Fruit fly (Drosophila melanogaster) whole organism, wandering third instar larva: Measurements from ENCODE around the gene Akap200.

Source experiments
- Abd-B ChIP-seq: fragments of >200 bp; optimal IDR thresholded peaks from 2 replicates; lab custom pipeline; 2017; ENCODE audit warnings: missing biosample characterization, missing genetic modification characterization
- CG32264 ChIP-seq: fragments of 200-800 bp; sonication (Bioruptor generic); optimal IDR thresholded peaks from 2 replicates; lab custom pipeline; 2016; ENCODE audit warnings: missing biosample characterization, missing genetic modification characterization
- CG9705 ChIP-seq: fragments of 200-800 bp; sonication (Bioruptor generic); optimal IDR thresholded peaks from 2 replicates; lab custom pipeline; 2018; ENCODE audit warnings: missing biosample characterization, mild to moderate bottlenecking, missing genetic modification characterization
- CrebA ChIP-seq: fragments of 200-800 bp; sonication (Bioruptor generic); optimal IDR thresholded peaks from 2 replicates; lab custom pipeline; 2016; ENCODE audit warnings: missing biosample characterization, mild to moderate bottlenecking, missing genetic modification characterization, borderline replicate concordance
- Dfd ChIP-seq: fragments of >200 bp; optimal IDR thresholded peaks from 2 replicates; lab custom pipeline; 2017; ENCODE audit warnings: missing biosample characterization, missing genetic modification characterization
- Dif ChIP-seq: fragments of 200-275, 200-300 bp; sonication (Bioruptor generic); optimal IDR thresholded peaks from 2 replicates; lab custom pipeline; 2018; ENCODE audit warnings: missing biosample characterization, missing genetic modification characterization; ENCODE audit not compliant: partially characterized antibody
- GATAd ChIP-seq: sonication (Bioruptor generic); optimal IDR thresholded peaks from 2 replicates; lab custom pipeline; 2016; ENCODE audit warnings: missing biosample characterization, missing genetic modification characterization
- HLH106 ChIP-seq: fragments of 200-800 bp; optimal IDR thresholded peaks from 3 replicates; lab custom pipeline; 2019; ENCODE audit warnings: missing biosample characterization, mild to moderate bottlenecking, missing genetic modification characterization, moderate library complexity
- Hnf4 ChIP-seq: fragments of 200-800 bp; sonication (Bioruptor generic); optimal IDR thresholded peaks from 2 replicates; lab custom pipeline; 2016; ENCODE audit warnings: missing biosample characterization, mild to moderate bottlenecking, missing genetic modification characterization
- Hr78 ChIP-seq: fragments of >200 bp; optimal IDR thresholded peaks from 2 replicates; lab custom pipeline; 2017; ENCODE audit warnings: missing biosample characterization, missing genetic modification characterization
- Hr83 ChIP-seq: fragments of 200-300 bp; sonication (Bioruptor generic); optimal IDR thresholded peaks from 2 replicates; lab custom pipeline; 2016; ENCODE audit warnings: missing biosample characterization, mild to moderate bottlenecking, missing genetic modification characterization, moderate library complexity; ENCODE audit not compliant: poor library complexity, severe bottlenecking
- Jra ChIP-seq: sonication (Bioruptor generic); optimal IDR thresholded peaks from 2 replicates; lab custom pipeline; 2016; ENCODE audit warnings: missing biosample characterization, missing genetic modification characterization
- Mio ChIP-seq: sonication (Bioruptor generic); optimal IDR thresholded peaks from 2 replicates; lab custom pipeline; 2016; ENCODE audit warnings: missing biosample characterization, missing genetic modification characterization
- Myc ChIP-seq: fragments of >200 bp; optimal IDR thresholded peaks from 2 replicates; lab custom pipeline; 2017
- N ChIP-seq: fragments of >200 bp; optimal IDR thresholded peaks from 2 replicates; lab custom pipeline; 2018; ENCODE audit warnings: missing biosample characterization, missing external identifiers, missing genetic modification characterization
- OdsH ChIP-seq: fragments of 200-800 bp; sonication (Bioruptor generic); optimal IDR thresholded peaks from 2 replicates; lab custom pipeline; 2016; ENCODE audit warnings: missing biosample characterization, mild to moderate bottlenecking, missing genetic modification characterization
- Rel ChIP-seq, 2 experiments: fragments of 200-800 bp; sonication (Bioruptor generic) in 1 of 2; optimal IDR thresholded peaks; 2 replicates in 1 of 2; 3 replicates in 1 of 2; lab custom pipeline; 2016 to 2019; ENCODE audit warnings: mild to moderate bottlenecking in 2 of 2, missing biosample characterization in 2 of 2, missing genetic modification characterization in 2 of 2, moderate library complexity in 1 of 2
- Sp1 ChIP-seq: fragments of 200-800 bp; sonication (Bioruptor generic); optimal IDR thresholded peaks from 3 replicates; lab custom pipeline; 2019; ENCODE audit warnings: missing biosample characterization, mild to moderate bottlenecking, missing genetic modification characterization, moderate library complexity
- Vsx2 ChIP-seq: fragments of 200-300, 225-300 bp; sonication (Bioruptor generic); optimal IDR thresholded peaks from 2 replicates; lab custom pipeline; 2018; ENCODE audit warnings: missing biosample characterization, missing genetic modification characterization; ENCODE audit not compliant: partially characterized antibody
- br ChIP-seq: fragments of 200-800 bp; sonication (Bioruptor generic); optimal IDR thresholded peaks from 2 replicates; lab custom pipeline; 2016; ENCODE audit warnings: missing biosample characterization, missing genetic modification characterization
- brk ChIP-seq: fragments of 200-800 bp; sonication (Bioruptor generic); optimal IDR thresholded peaks from 2 replicates; lab custom pipeline; 2016; ENCODE audit warnings: missing biosample characterization, mild to moderate bottlenecking, missing genetic modification characterization
- dl ChIP-seq, 2 experiments: fragments of 175-275, 200-275 bp in 1 of 2; fragments of 200-275 bp in 1 of 2; sonication (Bioruptor generic); optimal IDR thresholded peaks; lab custom pipeline; 2018; ENCODE audit warnings: mild to moderate bottlenecking in 2 of 2, missing biosample characterization in 2 of 2, missing genetic modification characterization in 2 of 2, moderate library complexity in 2 of 2; ENCODE audit not compliant: partially characterized antibody in 2 of 2, insufficient read depth in 1 of 2
- dmrt93B ChIP-seq: fragments of 200-800 bp; sonication (Bioruptor generic); optimal IDR thresholded peaks from 2 replicates; lab custom pipeline; 2018; ENCODE audit warnings: missing biosample characterization, mild to moderate bottlenecking, missing genetic modification characterization
- dsf ChIP-seq: sonication (Bioruptor generic); optimal IDR thresholded peaks from 2 replicates; lab custom pipeline; 2016; ENCODE audit warnings: missing biosample characterization, missing genetic modification characterization, borderline replicate concordance
- ey ChIP-seq: fragments of 200-800 bp; sonication (Bioruptor generic); optimal IDR thresholded peaks from 2 replicates; lab custom pipeline; 2016; ENCODE audit warnings: missing biosample characterization, missing genetic modification characterization
- foxo ChIP-seq, 2 experiments: fragments of 200-800 bp; sonication (Bioruptor generic); optimal IDR thresholded peaks; 2 replicates in 1 of 2; 3 replicates in 1 of 2; lab custom pipeline; 2016 to 2017; ENCODE audit warnings: missing biosample characterization in 2 of 2, missing genetic modification characterization in 2 of 2
- fru ChIP-seq: fragments of 200-800 bp; sonication (Bioruptor generic); optimal IDR thresholded peaks from 3 replicates; lab custom pipeline; 2016; ENCODE audit warnings: missing biosample characterization, mild to moderate bottlenecking, missing genetic modification characterization
- h ChIP-seq: fragments of 200-800 bp; sonication (Bioruptor generic); optimal IDR thresholded peaks from 3 replicates; lab custom pipeline; 2016; ENCODE audit warnings: missing biosample characterization, mild to moderate bottlenecking, missing genetic modification characterization
- jim ChIP-seq: fragments of 175-275, 200-325 bp; sonication (Bioruptor generic); optimal IDR thresholded peaks from 2 replicates; lab custom pipeline; 2016; ENCODE audit warnings: missing biosample characterization, mild to moderate bottlenecking, missing genetic modification characterization
- lola ChIP-seq: fragments of >200 bp; optimal IDR thresholded peaks from 2 replicates; lab custom pipeline; 2017; ENCODE audit warnings: missing biosample characterization, missing genetic modification characterization
- pan ChIP-seq: fragments of >200 bp; optimal IDR thresholded peaks from 2 replicates; lab custom pipeline; 2017
- psq ChIP-seq: fragments of 200-800 bp; sonication (Bioruptor generic); optimal IDR thresholded peaks from 3 replicates; lab custom pipeline; 2017; ENCODE audit warnings: missing biosample characterization, mild to moderate bottlenecking, missing genetic modification characterization, moderate library complexity
- rgr ChIP-seq: fragments of 200-800 bp; sonication (Bioruptor generic); optimal IDR thresholded peaks from 3 replicates; lab custom pipeline; 2016; ENCODE audit warnings: missing biosample characterization, mild to moderate bottlenecking, missing genetic modification characterization
- sage ChIP-seq: fragments of 200-800 bp; sonication (Bioruptor generic); optimal IDR thresholded peaks from 2 replicates; lab custom pipeline; 2016; ENCODE audit warnings: missing biosample characterization, mild to moderate bottlenecking, missing genetic modification characterization
- sv ChIP-seq: fragments of 200-800 bp; sonication (Bioruptor generic); optimal IDR thresholded peaks from 3 replicates; lab custom pipeline; 2016; ENCODE audit warnings: missing biosample characterization, missing genetic modification characterization
- tai ChIP-seq: sonication (Bioruptor generic); optimal IDR thresholded peaks from 2 replicates; lab custom pipeline; 2016; ENCODE audit warnings: missing biosample characterization, missing genetic modification characterization
- usp ChIP-seq: fragments of >200 bp; optimal IDR thresholded peaks from 2 replicates; lab custom pipeline; 2017; ENCODE audit warnings: missing biosample characterization, missing genetic modification characterization
- woc ChIP-seq: sonication (Bioruptor generic); optimal IDR thresholded peaks from 2 replicates; lab custom pipeline; 2016; ENCODE audit warnings: missing biosample characterization, mild to moderate bottlenecking, missing genetic modification characterization

Akap200 gene

dm6 chr2L:8468929-8469681, 53.6 kb downstream of the Akap200 start:
- TF ChIP-seq h (GFP tag; lab: Kevin White, UChicago) = peak; percentile 40
- TF ChIP-seq Sp1 (GFP tag; lab: Kevin White, UChicago) = no peak
- peak in 1 of 2 experiments; percentile 52 for TF ChIP-seq foxo (GFP tag; optimal IDR thresholded peaks at IDR 0.05; lab: Kevin White, UChicago)
- TF ChIP-seq jim (GFP tag; lab: Kevin White, UChicago) = no peak
- no peak for TF ChIP-seq Dfd
- no peak for TF ChIP-seq CrebA (GFP tag; lab: Kevin White, UChicago)
- TF ChIP-seq Jra = no peak
- TF ChIP-seq rgr = peak; percentile 11
- TF ChIP-seq CG9705 (GFP tag; lab: Kevin White, UChicago) = no peak
- no peak for TF ChIP-seq lola (GFP tag; lab: Kevin White, UChicago)
- TF ChIP-seq HLH106 (tag; lab: Kevin White, UChicago) = peak; percentile 48
- TF ChIP-seq Rel (GFP tag; optimal IDR thresholded peaks at IDR 0.05; lab: Kevin White, UChicago) = no peak
- TF ChIP-seq Rel (tag; optimal IDR thresholded peaks at IDR 0.05; lab: Kevin White, UChicago) = no peak
- no peak for TF ChIP-seq sage
- TF ChIP-seq fru = peak; percentile 48
- no peak for TF ChIP-seq br (GFP tag; lab: Kevin White, UChicago)
- no peak for TF ChIP-seq dmrt93B (GFP tag; lab: Kevin White, UChicago)
- no peak for TF ChIP-seq CG32264 (GFP tag; lab: Kevin White, UChicago)
- no peak for TF ChIP-seq Vsx2 (GFP tag; lab: Kevin White, UChicago)
- no peak for TF ChIP-seq dl (GFP tag; optimal IDR thresholded peaks at IDR 0.05; lab: Kevin White, UChicago; ENCODE audit: insufficient read depth in 1 of 2, partially characterized antibody in 2 of 2)
- no peak for TF ChIP-seq sv
- peak; percentile 11 for TF ChIP-seq psq (GFP tag; lab: Kevin White, UChicago)
- TF ChIP-seq Hnf4 (GFP tag; lab: Kevin White, UChicago) = no peak
- TF ChIP-seq OdsH = peak; percentile 33
- TF ChIP-seq N (GFP tag; lab: Kevin White, UChicago) = no peak
- TF ChIP-seq Mio (GFP tag; lab: Kevin White, UChicago) = no peak
- no peak for TF ChIP-seq tai (GFP tag; lab: Kevin White, UChicago)
- TF ChIP-seq dsf (GFP tag; lab: Kevin White, UChicago) = no peak
- TF ChIP-seq pan (lab: Kevin White, UChicago) = no peak
- no peak for TF ChIP-seq GATAd (GFP tag; lab: Kevin White, UChicago)
- TF ChIP-seq brk (GFP tag; lab: Kevin White, UChicago) = no peak
- TF ChIP-seq Hr83 (GFP tag; lab: Kevin White, UChicago) = no peak
- TF ChIP-seq Myc (lab: Kevin White, UChicago) = no peak
- no peak for TF ChIP-seq Hr78 (GFP tag; lab: Kevin White, UChicago)
- no peak for TF ChIP-seq usp
- TF ChIP-seq Abd-B (GFP tag; lab: Kevin White, UChicago) = no peak
- TF ChIP-seq Dif (GFP tag; lab: Kevin White, UChicago) = no peak
- peak; percentile 35 for TF ChIP-seq woc
- peak; percentile 30 for TF ChIP-seq ey (GFP tag; lab: Kevin White, UChicago)

dm6 chr2L:8471667-8472066, 56.2 kb downstream of the Akap200 start:
- no peak for TF ChIP-seq woc
- no peak for TF ChIP-seq Vsx2 (GFP tag; lab: Kevin White, UChicago)
- TF ChIP-seq Hr83 (GFP tag; lab: Kevin White, UChicago) = no peak
- TF ChIP-seq h (GFP tag; lab: Kevin White, UChicago) = peak; percentile 7
- TF ChIP-seq foxo (GFP tag; optimal IDR thresholded peaks at IDR 0.05; lab: Kevin White, UChicago) = peak in 1 of 2 experiments; percentile 22
- peak; percentile 32 for TF ChIP-seq Sp1 (GFP tag; lab: Kevin White, UChicago)
- TF ChIP-seq, all 38 proteins: peak for 3
